Fruit fly (Drosophila melanogaster): ENCODE data around the gene CG9072.
A peak's percentile ranks its signal among the peaks of the same experiment; 100 is the strongest.

Gene CG9072

dm6 chrX:15138994-15139863 is 43.4 kb upstream of the CG9072 start, which contains the start of gene RpL37-1 (continued):
- peak; percentile 48 for TF ChIP-seq CG32772 (GFP tag; IDR thresholded peaks at IDR 0.05)
- TF ChIP-seq CG10267 (tag; optimal IDR thresholded peaks at IDR 0.05): peak; percentile 70
- peak; percentile 73 for TF ChIP-seq HLHmδ (GFP tag; optimal IDR thresholded peaks at IDR 0.05)
- TF ChIP-seq Adf1 (GFP tag; IDR thresholded peaks at IDR 0.05): no peak
- TF ChIP-seq Rfx (GFP tag; IDR thresholded peaks at IDR 0.05): peak; percentile 86
- peak; percentile 57 for TF ChIP-seq Fer3 (tag; optimal IDR thresholded peaks at IDR 0.05)
- TF ChIP-seq Oli (tag; optimal IDR thresholded peaks at IDR 0.05): no peak
- TF ChIP-seq Ravus (GFP tag; IDR thresholded peaks at IDR 0.05): no peak
- peak; percentile 40 for TF ChIP-seq Dek (tag; optimal IDR thresholded peaks at IDR 0.05)
- no peak for TF ChIP-seq ap (GFP tag; IDR thresholded peaks at IDR 0.05)
- TF ChIP-seq CG7357 (GFP tag; IDR thresholded peaks at IDR 0.05): no peak
- peak; percentile 71 for TF ChIP-seq NFAT (GFP tag; IDR thresholded peaks at IDR 0.05)
- peak; percentile 42 for TF ChIP-seq ind (GFP tag; optimal IDR thresholded peaks at IDR 0.05)
- peak; percentile 72 for TF ChIP-seq CG17328 (GFP tag; IDR thresholded peaks at IDR 0.05)
- no peak for TF ChIP-seq jing (GFP tag; optimal IDR thresholded peaks at IDR 0.05)
- peak; percentile 52 for TF ChIP-seq CG3407 (GFP tag; optimal IDR thresholded peaks at IDR 0.05)
- TF ChIP-seq da (GFP tag; optimal IDR thresholded peaks at IDR 0.05): peak; percentile 45
- peak; percentile 56 for TF ChIP-seq eyg (GFP tag; optimal IDR thresholded peaks at IDR 0.05)
- no peak for TF ChIP-seq CG7372 (GFP tag; IDR thresholded peaks at IDR 0.05)
- peak; percentile 11 for TF ChIP-seq Bdp1 (GFP tag; optimal IDR thresholded peaks at IDR 0.05)
- TF ChIP-seq zen (tag; optimal IDR thresholded peaks at IDR 0.05): peak; percentile 19
- TF ChIP-seq nerfin-2 (GFP tag; IDR thresholded peaks at IDR 0.05; ENCODE audit: partially characterized antibody): peak; percentile 39; the same call in 1 of the 2 replicates
- TF ChIP-seq pb (GFP tag; optimal IDR thresholded peaks at IDR 0.05): peak; percentile 63
- peak; percentile 51 for TF ChIP-seq CG15269 (tag; optimal IDR thresholded peaks at IDR 0.05)
- peak; percentile 97 for TF ChIP-seq Ets65A (GFP tag)
- peak; percentile 67 for TF ChIP-seq CG13296 (GFP tag; optimal IDR thresholded peaks at IDR 0.05)
- TF ChIP-seq CG10321 (GFP tag; IDR thresholded peaks at IDR 0.05): 0 out of 2 replicates have a peak, but pooled peaks have one; percentile 16
- TF ChIP-seq nom (GFP tag; optimal IDR thresholded peaks at IDR 0.05): peak; percentile 58
- peak; percentile 95 for TF ChIP-seq CG9797 (GFP tag; optimal IDR thresholded peaks at IDR 0.05)
- peak; percentile 23 for TF ChIP-seq emc (GFP tag; optimal IDR thresholded peaks at IDR 0.05)
- TF ChIP-seq CG34224 (GFP tag; IDR thresholded peaks at IDR 0.05; ENCODE audit: partially characterized antibody): peak; percentile 61; the same call in 2 of the 3 replicates
- TF ChIP-seq caup (GFP tag; optimal IDR thresholded peaks at IDR 0.05; ENCODE audit: severe bottlenecking): peak; percentile 79
- TF ChIP-seq Tbp (GFP tag; optimal IDR thresholded peaks at IDR 0.05): no peak
- peak; percentile 78 for TF ChIP-seq vvl (GFP tag; IDR thresholded peaks at IDR 0.05)
- peak; percentile 14 to 44 for TF ChIP-seq chif (GFP tag; optimal IDR thresholded peaks at IDR 0.05)
- TF ChIP-seq Dll (GFP tag; IDR thresholded peaks at IDR 0.05; ENCODE audit: partially characterized antibody): peak; percentile 79
- TF ChIP-seq CG11247 (GFP tag; IDR thresholded peaks at IDR 0.05): peak; percentile 67
- 0 out of 3 replicates have a peak, but pooled peaks have one; percentile 42 for TF ChIP-seq tgo (GFP tag; IDR thresholded peaks at IDR 0.05)
- TF ChIP-seq BEAF-32 (GFP tag; optimal IDR thresholded peaks at IDR 0.05): peak; percentile 96
- TF ChIP-seq CG8388 (GFP tag; optimal IDR thresholded peaks at IDR 0.05): peak; percentile 43
- peak; percentile 58 for TF ChIP-seq bab2 (GFP tag; optimal IDR thresholded peaks at IDR 0.05)
- no peak for TF ChIP-seq tap (tag; optimal IDR thresholded peaks at IDR 0.05)
- TF ChIP-seq Xrp1 (GFP tag; IDR thresholded peaks at IDR 0.05): peak; percentile 16; the same call in 1 of the 2 replicates
- peak; percentile 36 for TF ChIP-seq repo (GFP tag; optimal IDR thresholded peaks at IDR 0.05)
- peak; percentile 72 for TF ChIP-seq pho (GFP tag; optimal IDR thresholded peaks at IDR 0.05)
- no peak for TF ChIP-seq pan (optimal IDR thresholded peaks at IDR 0.05)
- peak in 1 of 2 experiments; percentile 58 for TF ChIP-seq pan (GFP tag; optimal IDR thresholded peaks at IDR 0.05 in 1 of 2, IDR thresholded peaks at IDR 0.05 in 1 of 2)
- no peak for TF ChIP-seq corto (GFP tag; optimal IDR thresholded peaks at IDR 0.05)
- TF ChIP-seq CG4854 (GFP tag; optimal IDR thresholded peaks at IDR 0.05): no peak

Data from whole organism, embryonic.